Worm (Caenorhabditis elegans): Measurements from ENCODE around the gene F15B9.10.

DNA sequence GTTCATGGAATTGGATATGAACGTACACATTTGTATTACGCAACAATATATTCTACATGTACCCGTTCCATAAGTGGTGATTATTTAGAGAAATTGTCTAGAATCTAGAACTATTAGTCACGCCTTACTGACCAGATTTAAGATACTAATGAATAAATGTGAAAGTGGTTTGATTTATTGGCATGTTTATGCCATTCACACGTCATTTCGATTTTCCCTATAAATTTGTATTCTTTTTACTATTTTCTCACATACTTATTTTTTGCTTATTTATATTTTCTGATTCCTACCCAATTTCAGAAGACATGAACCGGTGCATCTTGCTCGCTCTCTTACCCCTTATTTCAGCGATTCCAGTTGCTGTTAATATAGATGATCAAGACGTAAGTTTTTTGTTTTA, 20.5 kb downstream of the F15B9.10 start, which contains the start of gene F15B9.8:
- TF ChIP-seq nhr-28 (tag; optimal IDR thresholded peaks at IDR 0.05), result no peak
- no peak for TF ChIP-seq jun-1 (tag; optimal IDR thresholded peaks at IDR 0.05)
- no peak for TF ChIP-seq pha-4 (GFP tag; IDR thresholded peaks at IDR 0.05)
- TF ChIP-seq pha-4 (tag; optimal IDR thresholded peaks at IDR 0.05), result no peak
- TF ChIP-seq lin-15B (tag; optimal IDR thresholded peaks at IDR 0.05), result no peak
